Worm (Caenorhabditis elegans) whole organism, early embryonic: ENCODE results near the gene T04H1.5.

Source experiments
- B0310.2 ChIP-seq: sonication (generic microtip); optimal IDR thresholded peaks from 2 replicates; lab custom pipeline; 2016; ENCODE audit warnings: mild to moderate bottlenecking, missing genetic modification characterization, missing compliant biosample characterization
- aly-1 ChIP-seq: sonication (generic microtip); optimal IDR thresholded peaks from 2 replicates; lab custom pipeline; 2016; ENCODE audit warnings: missing genetic modification characterization, missing compliant biosample characterization
- ama-1 ChIP-seq: fragments of 150-350 bp; optimal IDR thresholded peaks from 2 replicates; lab custom pipeline; 2014
- ceh-36 ChIP-seq: sonication (generic microtip); optimal IDR thresholded peaks from 2 replicates; lab custom pipeline; 2016; ENCODE audit warnings: missing genetic modification characterization, inconsistent platforms, missing compliant biosample characterization
- ets-7 ChIP-seq: sonication (generic microtip); optimal IDR thresholded peaks from 2 replicates; lab custom pipeline; 2016; ENCODE audit warnings: missing genotype, missing genetic modification characterization, missing compliant biosample characterization
- flt-1 ChIP-seq: fragments of 200-800 bp; sonication (Bioruptor generic); IDR thresholded peaks from 2 replicates; pipeline ENCODE4 v1.3.6; 2022; ENCODE audit warnings: missing genetic modification characterization, missing compliant biosample characterization
- pes-1 ChIP-seq: fragments of 200-800 bp; sonication (Bioruptor generic); IDR thresholded peaks from 2 replicates; pipeline ENCODE4 v1.3.6; 2022; ENCODE audit warnings: missing genetic modification reagents, missing genetic modification characterization, missing compliant biosample characterization
- scrt-1 ChIP-seq: fragments of 200-800 bp; sonication (Bioruptor generic); IDR thresholded peaks from 2 replicates; pipeline ENCODE4 v1.3.6; 2022; ENCODE audit warnings: missing genetic modification characterization, missing compliant biosample characterization
- sea-1 ChIP-seq: fragments of 200-800 bp; sonication (Bioruptor generic); conservative IDR thresholded peaks from 2 replicates; pipeline ENCODE4 v1.3.6; 2022; ENCODE audit warnings: missing genetic modification characterization, missing compliant biosample characterization

ce11 chrV:12261377-12261776 lies 10.2 kb downstream of the T04H1.5 start, which contains the start of gene tbb-6:
- TF ChIP-seq ama-1 (no peak), aly-1 (no peak), ets-7 (tag; lab: Kevin White, UChicago) (no peak), B0310.2 (tag; lab: Kevin White, UChicago) (no peak), sea-1 (GFP tag; lab: Robert Waterston, UW) (no peak), flt-1 (GFP tag; lab: Robert Waterston, UW) (no peak), scrt-1 (no peak), ceh-36 (no peak), pes-1 (GFP tag; lab: Robert Waterston, UW) (no peak)
